Fruit fly (Drosophila melanogaster) whole organism, embryonic: Measurements from ENCODE around the gene CG31077.
A peak's percentile ranks its signal among the peaks of the same experiment; 100 is the strongest.

Source experiments
- CG10565 ChIP-seq: fragments of 200-800 bp; sonication (Bioruptor generic); optimal IDR thresholded peaks from 3 replicates; lab custom pipeline; 2016; ENCODE audit warnings: missing biosample characterization, mild to moderate bottlenecking, missing genetic modification characterization
- CG10654 ChIP-seq: fragments of 200-800 bp; sonication (Bioruptor generic); optimal IDR thresholded peaks from 2 replicates; lab custom pipeline; 2016; ENCODE audit warnings: missing biosample characterization, missing genetic modification characterization
- CG11456 ChIP-seq: fragments of 200-800 bp; sonication (Bioruptor generic); IDR thresholded peaks from 3 replicates; pipeline ENCODE4 v1.3.6; 2022; ENCODE audit warnings: missing biosample characterization, missing genetic modification characterization
- CG12071 ChIP-seq: fragments of 200-800 bp; sonication (Bioruptor generic); optimal IDR thresholded peaks from 3 replicates; lab custom pipeline; 2018; ENCODE audit warnings: missing biosample characterization, mild to moderate bottlenecking, missing genetic modification characterization
- CG12391 ChIP-seq: fragments of 200-800 bp; sonication (Bioruptor generic); optimal IDR thresholded peaks from 3 replicates; lab custom pipeline; 2018; ENCODE audit warnings: missing biosample characterization, mild to moderate bottlenecking, missing genetic modification characterization, moderate library complexity
- CG13424 ChIP-seq: fragments of 200-800 bp; sonication (Bioruptor generic); optimal IDR thresholded peaks from 2 replicates; lab custom pipeline; 2019; ENCODE audit warnings: missing biosample characterization, mild to moderate bottlenecking, missing genetic modification characterization, moderate library complexity
- CG14014 ChIP-seq: fragments of 200-800 bp; sonication (Bioruptor generic); IDR thresholded peaks from 2 replicates; pipeline ENCODE4 v1.3.6; 2022; ENCODE audit warnings: missing biosample characterization, missing genetic modification characterization
- CG15696 ChIP-seq: fragments of 200-800 bp; sonication (Bioruptor generic); optimal IDR thresholded peaks from 2 replicates; lab custom pipeline; 2019; ENCODE audit warnings: missing biosample characterization, mild to moderate bottlenecking, missing genetic modification characterization, moderate library complexity
- CG17328 ChIP-seq: fragments of 200-800 bp; sonication (Bioruptor generic); IDR thresholded peaks from 2 replicates; pipeline ENCODE4 v1.3.6; 2022; ENCODE audit warnings: missing biosample characterization, missing genetic modification characterization
- CG17829 ChIP-seq: fragments of 200-800 bp; optimal IDR thresholded peaks from 2 replicates; lab custom pipeline; 2019; ENCODE audit warnings: missing biosample characterization, mild to moderate bottlenecking, missing genetic modification characterization, moderate library complexity
- CG2116 ChIP-seq: fragments of 200-800 bp; sonication (Bioruptor generic); optimal IDR thresholded peaks from 3 replicates; lab custom pipeline; 2018; ENCODE audit warnings: missing biosample characterization, mild to moderate bottlenecking, missing genetic modification characterization
- CG2199 ChIP-seq: fragments of 200-800 bp; sonication (Bioruptor generic); IDR thresholded peaks from 3 replicates; pipeline ENCODE4 v1.3.6; 2022; ENCODE audit warnings: missing biosample characterization, missing genetic modification characterization
- CG30431 ChIP-seq: fragments of 200-800 bp; sonication (Bioruptor generic); optimal IDR thresholded peaks from 2 replicates; lab custom pipeline; 2017; ENCODE audit warnings: missing biosample characterization, missing genetic modification characterization
- CG31388 ChIP-seq: fragments of 200-800 bp; sonication (Bioruptor generic); optimal IDR thresholded peaks from 2 replicates; lab custom pipeline; 2016; ENCODE audit warnings: missing biosample characterization, missing genetic modification characterization
- CG31441 ChIP-seq: fragments of 200-800 bp; sonication (Bioruptor generic); IDR thresholded peaks from 2 replicates; pipeline ENCODE4 v1.3.6; 2022; ENCODE audit warnings: missing biosample characterization, missing genetic modification characterization
- CG33557 ChIP-seq: fragments of 200-800 bp; sonication (Bioruptor generic); optimal IDR thresholded peaks from 2 replicates; lab custom pipeline; 2019; ENCODE audit warnings: missing biosample characterization, mild to moderate bottlenecking, missing genetic modification characterization, moderate library complexity
- CG3726 ChIP-seq: fragments of 200-800 bp; sonication (Bioruptor generic); IDR thresholded peaks from 3 replicates; pipeline ENCODE4, ENCODE4 v1.3.6; 2022; ENCODE audit warnings: missing biosample characterization, missing genetic modification characterization
- CG4328 ChIP-seq: fragments of 200-800 bp; sonication (Bioruptor generic); optimal IDR thresholded peaks from 3 replicates; lab custom pipeline; 2017; ENCODE audit warnings: missing biosample characterization, missing genetic modification reagents, missing genetic modification characterization
- CG43689 ChIP-seq: fragments of 200-800 bp; sonication (Bioruptor generic); IDR thresholded peaks from 2 replicates; pipeline ENCODE4 v1.3.6; 2022; ENCODE audit warnings: missing biosample characterization, missing genetic modification characterization
- CG6175 ChIP-seq: fragments of 200-800 bp; sonication (Bioruptor generic); IDR thresholded peaks from 3 replicates; pipeline ENCODE4 v1.3.6; 2022; ENCODE audit warnings: missing biosample characterization, missing genetic modification characterization
- CG6854 ChIP-seq: fragments of 200-800 bp; sonication (Bioruptor generic); optimal IDR thresholded peaks from 3 replicates; lab custom pipeline; 2017; ENCODE audit warnings: missing biosample characterization, mild to moderate bottlenecking, missing genetic modification characterization
- CG7556 ChIP-seq: fragments of 200-800 bp; sonication (Bioruptor generic); optimal IDR thresholded peaks from 2 replicates; lab custom pipeline; 2017; ENCODE audit warnings: missing biosample characterization, mild to moderate bottlenecking, missing genetic modification characterization
- CTCF ChIP-seq: fragments of 200-800 bp; sonication (Bioruptor generic); optimal IDR thresholded peaks from 2 replicates; lab custom pipeline; 2017; ENCODE audit warnings: missing biosample characterization, mild to moderate bottlenecking, missing genetic modification characterization, moderate library complexity
- CkIIα-i1 ChIP-seq: fragments of 200-800 bp; sonication (Bioruptor generic); IDR thresholded peaks from 2 replicates; pipeline ENCODE4 v1.3.6; 2022; ENCODE audit warnings: missing biosample characterization, missing genetic modification characterization
- Dip3 ChIP-seq: fragments of 200-800 bp; sonication (Bioruptor generic); optimal IDR thresholded peaks from 3 replicates; lab custom pipeline; 2016; ENCODE audit warnings: missing biosample characterization, missing genetic modification characterization
- Dref ChIP-seq: fragments of 200-800 bp; sonication (Bioruptor generic); IDR thresholded peaks from 2 replicates; pipeline ENCODE4 v1.3.6; 2022; ENCODE audit warnings: missing biosample characterization, missing genetic modification characterization
- H2.0 ChIP-seq: fragments of 200-800 bp; sonication (Bioruptor generic); IDR thresholded peaks from 2 replicates; pipeline ENCODE4 v1.3.6; 2022; ENCODE audit warnings: missing biosample characterization, missing genetic modification characterization
- Hand ChIP-seq: fragments of 200-800 bp; sonication (Bioruptor generic); optimal IDR thresholded peaks from 2 replicates; lab custom pipeline; 2017; ENCODE audit warnings: mild to moderate bottlenecking, missing biosample characterization, missing genetic modification reagents, missing genetic modification characterization
- Hmr ChIP-seq: fragments of 200-800 bp; sonication (Bioruptor generic); optimal IDR thresholded peaks from 3 replicates; lab custom pipeline; 2017; ENCODE audit warnings: mild to moderate bottlenecking, missing biosample characterization, missing genetic modification reagents, missing genetic modification characterization
- Hr3 ChIP-seq: fragments of 200-800 bp; sonication (Bioruptor generic); optimal IDR thresholded peaks from 3 replicates; lab custom pipeline; 2016; ENCODE audit warnings: missing biosample characterization, missing genetic modification characterization
- Jarid2 ChIP-seq: fragments of 200-800 bp; sonication (Bioruptor generic); optimal IDR thresholded peaks from 3 replicates; lab custom pipeline; 2017; ENCODE audit warnings: mild to moderate bottlenecking, missing biosample characterization, missing genetic modification reagents, missing genetic modification characterization
- Mes4 ChIP-seq: fragments of 200-800 bp; sonication (Bioruptor generic); optimal IDR thresholded peaks from 2 replicates; lab custom pipeline; 2016; ENCODE audit warnings: missing biosample characterization, missing genetic modification characterization
- Neu2 ChIP-seq: fragments of 200-800 bp; sonication (Bioruptor generic); optimal IDR thresholded peaks from 3 replicates; lab custom pipeline; 2016; ENCODE audit warnings: missing biosample characterization, missing genetic modification characterization, borderline replicate concordance
- Nf-YA ChIP-seq: fragments of 200-800 bp; sonication (Bioruptor generic); IDR thresholded peaks from 2 replicates; pipeline ENCODE4 v1.3.6; 2022; ENCODE audit warnings: missing biosample characterization, missing genetic modification characterization
- Ptx1 ChIP-seq: fragments of 200-800 bp; sonication (Bioruptor generic); IDR thresholded peaks from 2 replicates; pipeline ENCODE4 v1.3.6; 2022; ENCODE audit warnings: missing biosample characterization, missing genetic modification characterization
- Taf1 ChIP-seq: fragments of 200-800 bp; sonication (Bioruptor generic); IDR thresholded peaks from 2 replicates; pipeline ENCODE4 v1.3.6; 2022; ENCODE audit warnings: missing biosample characterization, missing genetic modification characterization
- cas ChIP-seq: fragments of 200-800 bp; sonication (Bioruptor generic); IDR thresholded peaks from 2 replicates; pipeline ENCODE4 v1.3.6; 2022; ENCODE audit warnings: missing biosample characterization, missing genetic modification characterization
- chm ChIP-seq: fragments of 200-800 bp; sonication (Bioruptor generic); IDR thresholded peaks from 2 replicates; pipeline ENCODE4 v1.3.6; 2022; ENCODE audit warnings: missing biosample characterization, missing genetic modification characterization
- ftz-f1 ChIP-seq: fragments of 200-800 bp; sonication (Bioruptor generic); optimal IDR thresholded peaks from 2 replicates; lab custom pipeline; 2016; ENCODE audit warnings: missing biosample characterization, missing genetic modification characterization
- grau ChIP-seq: fragments of 200-800 bp; optimal IDR thresholded peaks from 3 replicates; lab custom pipeline; 2019; ENCODE audit warnings: missing biosample characterization, mild to moderate bottlenecking, missing genetic modification characterization, moderate library complexity
- ind ChIP-seq: fragments of 200-800 bp; sonication (Bioruptor generic); optimal IDR thresholded peaks from 3 replicates; lab custom pipeline; 2016; ENCODE audit warnings: missing biosample characterization, missing genetic modification characterization
- nom ChIP-seq: fragments of 200-800 bp; sonication (Bioruptor generic); optimal IDR thresholded peaks from 2 replicates; lab custom pipeline; 2017; ENCODE audit warnings: missing biosample characterization, missing genetic modification characterization, mild to moderate bottlenecking, moderate library complexity, missing genetic modification reagents
- otp ChIP-seq: fragments of 200-800 bp; sonication (Bioruptor generic); IDR thresholded peaks from 3 replicates; pipeline ENCODE4, ENCODE4 v1.3.6; 2022; ENCODE audit warnings: missing biosample characterization, missing genetic modification characterization
- pan ChIP-seq, 4 experiments: fragments of >200 bp in 3 of 4; fragments of 200-800 bp in 1 of 4; sonication (Bioruptor generic) in 1 of 4; optimal IDR thresholded peaks in 3 of 4; IDR thresholded peaks in 1 of 4; 2 replicates each; pipeline versions ENCODE4 v1.3.6 to Lab custom; 2017 to 2022; ENCODE audit warnings: missing biosample characterization in 2 of 4, missing genetic modification characterization in 2 of 4, mixed read lengths in 1 of 4
- pb ChIP-seq: fragments of 200-800 bp; sonication (Bioruptor generic); optimal IDR thresholded peaks from 3 replicates; lab custom pipeline; 2016; ENCODE audit warnings: missing biosample characterization, missing genetic modification characterization
- sens ChIP-seq: fragments of 200-800 bp; sonication (Bioruptor generic); peaks from one replicate; lab custom pipeline; 2016; ENCODE audit warnings: missing biosample characterization, missing genetic modification characterization
- slou ChIP-seq: fragments of 200-800 bp; sonication (Bioruptor generic); optimal IDR thresholded peaks from 3 replicates; lab custom pipeline; 2016; ENCODE audit warnings: missing biosample characterization, missing genetic modification characterization
- tll ChIP-seq, 2 experiments: fragments of 200-800 bp in 1 of 2; fragments of >200 bp in 1 of 2; sonication (Bioruptor generic) in 1 of 2; optimal IDR thresholded peaks; 2 replicates each; lab custom pipeline; 2017 to 2019; ENCODE audit warnings: missing biosample characterization in 2 of 2, missing genetic modification characterization in 2 of 2, mild to moderate bottlenecking in 1 of 2, moderate library complexity in 1 of 2

Gene CG31077

dm6 chr3R:26968313-26968605, 31.3 kb upstream of the CG31077 start:
- peak; percentile 11; the same call in 1 of the 3 replicates for TF ChIP-seq CG2199 (GFP tag; lab: Robert Waterston, UW)
- 0 out of 2 replicates have a peak, but pooled peaks have one; percentile 1 for TF ChIP-seq CG31441 (GFP tag; lab: Robert Waterston, UW)
- TF ChIP-seq sens (GFP tag; lab: Kevin White, UChicago) = peak; percentile 36
- peak; percentile 3; the same call in 1 of the 2 replicates for TF ChIP-seq Nf-YA (GFP tag; lab: Robert Waterston, UW)
- TF ChIP-seq chm (GFP tag; lab: Robert Waterston, UW) = no peak
- no peak for TF ChIP-seq Mes4 (GFP tag; lab: Kevin White, UChicago)
- TF ChIP-seq grau (tag; lab: Kevin White, UChicago) = peak; percentile 71
- 0 out of 2 replicates have a peak, but pooled peaks have one; percentile 3 for TF ChIP-seq CG17328 (GFP tag; lab: Robert Waterston, UW)
- TF ChIP-seq, all 482 proteins: peak for 6

dm6 chr3R:26968823-26969638, 30.5 kb upstream of the CG31077 start:
- TF ChIP-seq tll (GFP tag; optimal IDR thresholded peaks at IDR 0.05; lab: Kevin White, UChicago) (no peak), CG6175 (GFP tag; lab: Robert Waterston, UW) (no peak), CG11456 (GFP tag; lab: Robert Waterston, UW) (no peak), CG10565 (GFP tag; lab: Kevin White, UChicago) (no peak), ind (GFP tag; lab: Kevin White, UChicago) (no peak), CG12071 (GFP tag; lab: Kevin White, UChicago) (no peak), CG4328 (GFP tag; lab: Kevin White, UChicago) (no peak), CG13424 (peak; percentile 50), CG17829 (tag; lab: Kevin White, UChicago) (peak; percentile 11), Hmr (GFP tag; lab: Kevin White, UChicago) (peak; percentile 5), CG15696 (tag; lab: Kevin White, UChicago) (no peak), Hand (no peak), CkIIα-i1 (no peak), Taf1 (no peak), CG2199 (GFP tag; lab: Robert Waterston, UW) (no peak), Neu2 (GFP tag; lab: Kevin White, UChicago) (no peak), CG31388 (GFP tag; lab: Kevin White, UChicago) (no peak), Ptx1 (GFP tag; lab: Robert Waterston, UW) (0 out of 2 replicates have a peak, but pooled peaks have one; percentile 18), CTCF (no peak), CG7556 (GFP tag; lab: Kevin White, UChicago) (no peak), ftz-f1 (no peak), cas (GFP tag; lab: Robert Waterston, UW) (no peak), Nf-YA (GFP tag; lab: Robert Waterston, UW) (no peak), otp (GFP tag; lab: Robert Waterston, UW) (no peak), CG43689 (GFP tag; lab: Robert Waterston, UW) (no peak), slou (no peak), Dref (GFP tag; lab: Robert Waterston, UW) (no peak), CG12391 (tag; lab: Kevin White, UChicago) (peak; percentile 58), Hr3 (GFP tag; lab: Kevin White, UChicago) (peak; percentile 14), pan (optimal IDR thresholded peaks at IDR 0.05; lab: Kevin White, UChicago) (no peak), pan (GFP tag; optimal IDR thresholded peaks at IDR 0.05 in 1 of 2, IDR thresholded peaks at IDR 0.05 in 1 of 2) (peak in 1 of 2 experiments; percentile 40), CG30431 (GFP tag; lab: Kevin White, UChicago) (no peak), CG3726 (GFP tag; lab: Robert Waterston, UW) (no peak), H2.0 (GFP tag; lab: Robert Waterston, UW) (no peak), CG6854 (GFP tag; lab: Kevin White, UChicago) (no peak), nom (GFP tag; lab: Kevin White, UChicago) (no peak), CG2116 (GFP tag; lab: Kevin White, UChicago) (no peak), CG14014 (0 out of 2 replicates have a peak, but pooled peaks have one; percentile 19), pb (GFP tag; lab: Kevin White, UChicago) (no peak), CG33557 (GFP tag; lab: Kevin White, UChicago) (no peak), Jarid2 (no peak), Dip3 (GFP tag; lab: Kevin White, UChicago) (no peak), CG10654 (GFP tag; lab: Kevin White, UChicago) (no peak)
